Worm (Caenorhabditis elegans): ENCODE data around the gene athp-1.

ce11 chrIII:10923539-10923938 lies 42.0 kb downstream of the athp-1 start:
- TF ChIP-seq elt-3 (tag; optimal IDR thresholded peaks at IDR 0.05): no peak
- no peak for TF ChIP-seq nhr-23 (tag; optimal IDR thresholded peaks at IDR 0.05)
- no peak for TF ChIP-seq lin-13 (GFP tag; optimal IDR thresholded peaks at IDR 0.05)
- no peak for TF ChIP-seq fos-1 (tag; optimal IDR thresholded peaks at IDR 0.05)
- no peak for TF ChIP-seq skn-1 (tag; optimal IDR thresholded peaks at IDR 0.05)
- TF ChIP-seq mdl-1 (tag; optimal IDR thresholded peaks at IDR 0.05): no peak
- no peak for TF ChIP-seq mab-5 (tag; optimal IDR thresholded peaks at IDR 0.05)
- no peak for TF ChIP-seq snpc-4 (tag; optimal IDR thresholded peaks at IDR 0.05)
- no peak for TF ChIP-seq ceh-82 (tag; optimal IDR thresholded peaks at IDR 0.05)
- no peak for TF ChIP-seq egl-27 (tag; optimal IDR thresholded peaks at IDR 0.05)
- TF ChIP-seq nhr-237 (tag; optimal IDR thresholded peaks at IDR 0.05): no peak
- TF ChIP-seq sma-9 (GFP tag; optimal IDR thresholded peaks at IDR 0.05): no peak
- no peak for TF ChIP-seq sma-9 (tag; optimal IDR thresholded peaks at IDR 0.05)
- TF ChIP-seq ztf-11 (tag; optimal IDR thresholded peaks at IDR 0.05): no peak
- no peak for TF ChIP-seq lsy-2 (tag; optimal IDR thresholded peaks at IDR 0.05)
